Fruit fly (Drosophila melanogaster) whole organism, embryonic: Measurements from ENCODE around the gene Rbm13.

Experiments
- Atf-2 ChIP-seq: fragments of 200-800 bp; sonication (Bioruptor generic); optimal IDR thresholded peaks from 2 replicates; lab custom pipeline; 2016; ENCODE audit warnings: missing biosample characterization, missing genetic modification characterization
- Bdp1 ChIP-seq: fragments of 200-800 bp; sonication (Bioruptor generic); optimal IDR thresholded peaks from 3 replicates; lab custom pipeline; 2016; ENCODE audit warnings: missing biosample characterization, missing genetic modification characterization
- CG10366 ChIP-seq: fragments of 200-800 bp; sonication (Bioruptor generic); IDR thresholded peaks from 2 replicates; pipeline ENCODE4 v1.3.6; 2022; ENCODE audit warnings: missing biosample characterization, missing genetic modification characterization
- CG12299 ChIP-seq: fragments of 200-800 bp; sonication (Bioruptor generic); optimal IDR thresholded peaks from 2 replicates; lab custom pipeline; 2018; ENCODE audit warnings: missing biosample characterization, mild to moderate bottlenecking, missing genetic modification characterization
- CG1233 ChIP-seq: fragments of 200-800 bp; sonication (Bioruptor generic); optimal IDR thresholded peaks from 4 replicates; lab custom pipeline; 2018; ENCODE audit warnings: missing biosample characterization, mild to moderate bottlenecking, missing genetic modification characterization
- CG12942 ChIP-seq: fragments of 200-800 bp; sonication (Bioruptor generic); optimal IDR thresholded peaks from 3 replicates; lab custom pipeline; 2016; ENCODE audit warnings: missing biosample characterization, missing genetic modification characterization
- CG13123 ChIP-seq: fragments of 200-800 bp; sonication (Bioruptor generic); optimal IDR thresholded peaks from 2 replicates; lab custom pipeline; 2016; ENCODE audit warnings: missing biosample characterization, missing genetic modification characterization
- CG14667 ChIP-seq: fragments of 200-800 bp; sonication (Bioruptor generic); IDR thresholded peaks from 2 replicates; pipeline ENCODE4 v1.3.6; 2022; ENCODE audit warnings: missing biosample characterization, missing genetic modification characterization
- CG15601 ChIP-seq: fragments of 200-800 bp; sonication (Bioruptor generic); optimal IDR thresholded peaks from 3 replicates; lab custom pipeline; 2019; ENCODE audit warnings: missing biosample characterization, mild to moderate bottlenecking, missing genetic modification characterization, moderate library complexity
- CG1647 ChIP-seq: fragments of 200-800 bp; sonication (Bioruptor generic); optimal IDR thresholded peaks from 3 replicates; lab custom pipeline; 2016; ENCODE audit warnings: missing biosample characterization, missing genetic modification characterization
- CG16863 ChIP-seq: fragments of 200-800 bp; sonication (Bioruptor generic); optimal IDR thresholded peaks from 3 replicates; lab custom pipeline; 2016; ENCODE audit warnings: missing biosample characterization, missing genetic modification characterization
- CG17328 ChIP-seq: fragments of 200-800 bp; sonication (Bioruptor generic); IDR thresholded peaks from 2 replicates; pipeline ENCODE4 v1.3.6; 2022; ENCODE audit warnings: missing biosample characterization, missing genetic modification characterization
- CG17359 ChIP-seq: fragments of 200-800 bp; sonication (Bioruptor generic); optimal IDR thresholded peaks from 3 replicates; lab custom pipeline; 2018; ENCODE audit warnings: missing biosample characterization, mild to moderate bottlenecking, missing genetic modification characterization, moderate library complexity
- CG1792 ChIP-seq: fragments of 200-800 bp; sonication (Bioruptor generic); optimal IDR thresholded peaks from 2 replicates; lab custom pipeline; 2016; ENCODE audit warnings: missing biosample characterization, missing genetic modification characterization
- CG1832 ChIP-seq: fragments of 200-800 bp; sonication (Bioruptor generic); optimal IDR thresholded peaks from 2 replicates; lab custom pipeline; 2017; ENCODE audit warnings: missing biosample characterization, mild to moderate bottlenecking, missing genetic modification characterization, inconsistent platforms
- CG2120 ChIP-seq: fragments of 200-800 bp; sonication (Bioruptor generic); optimal IDR thresholded peaks from 3 replicates; lab custom pipeline; 2016; ENCODE audit warnings: missing biosample characterization, missing genetic modification characterization
- CG30403 ChIP-seq: fragments of 200-800 bp; sonication (Bioruptor generic); optimal IDR thresholded peaks from 3 replicates; lab custom pipeline; 2016; ENCODE audit warnings: missing biosample characterization, missing genetic modification characterization
- CG30431 ChIP-seq: fragments of 200-800 bp; sonication (Bioruptor generic); optimal IDR thresholded peaks from 2 replicates; lab custom pipeline; 2017; ENCODE audit warnings: missing biosample characterization, missing genetic modification characterization
- CG3726 ChIP-seq: fragments of 200-800 bp; sonication (Bioruptor generic); IDR thresholded peaks from 3 replicates; pipeline ENCODE4, ENCODE4 v1.3.6; 2022; ENCODE audit warnings: missing biosample characterization, missing genetic modification characterization
- CG42726 ChIP-seq: fragments of 200-800 bp; sonication (Bioruptor generic); IDR thresholded peaks from 2 replicates; pipeline ENCODE4 v1.3.6; 2022; ENCODE audit warnings: missing biosample characterization, missing genetic modification characterization; ENCODE audit not compliant: partially characterized antibody
- CG4360 ChIP-seq: fragments of 200-800 bp; sonication (Bioruptor generic); IDR thresholded peaks from 2 replicates; pipeline ENCODE4 v1.3.6; 2022; ENCODE audit warnings: missing biosample characterization, missing genetic modification characterization
- CG4424 ChIP-seq: fragments of 200-800 bp; sonication (Bioruptor generic); optimal IDR thresholded peaks from 3 replicates; lab custom pipeline; 2016; ENCODE audit warnings: missing biosample characterization, missing genetic modification characterization
- CG6813 ChIP-seq: fragments of 200-800 bp; sonication (Bioruptor generic); optimal IDR thresholded peaks from 2 replicates; lab custom pipeline; 2017; ENCODE audit warnings: missing biosample characterization, missing genetic modification characterization, mild to moderate bottlenecking, moderate library complexity, missing genetic modification reagents
- CG7786 ChIP-seq: fragments of 200-800 bp; sonication (Bioruptor generic); optimal IDR thresholded peaks from 2 replicates; lab custom pipeline; 2016; ENCODE audit warnings: missing biosample characterization, missing genetic modification characterization
- CG8089 ChIP-seq: fragments of 200-800 bp; sonication (Bioruptor generic); optimal IDR thresholded peaks from 3 replicates; lab custom pipeline; 2016; ENCODE audit warnings: missing biosample characterization, missing genetic modification characterization
- CG9215 ChIP-seq: fragments of 200-800 bp; sonication (Bioruptor generic); IDR thresholded peaks from 2 replicates; pipeline ENCODE4 v1.3.6; 2022; ENCODE audit warnings: missing biosample characterization, missing genetic modification characterization
- Fer3 ChIP-seq: fragments of 200-800 bp; sonication (Bioruptor generic); optimal IDR thresholded peaks from 2 replicates; lab custom pipeline; 2018; ENCODE audit warnings: missing biosample characterization, mild to moderate bottlenecking, missing genetic modification characterization, moderate library complexity
- Hsf ChIP-seq: fragments of 200-800 bp; sonication (Bioruptor generic); optimal IDR thresholded peaks from 3 replicates; lab custom pipeline; 2016; ENCODE audit warnings: missing biosample characterization, missing genetic modification characterization
- NC2α ChIP-seq: fragments of 200-800 bp; sonication (Bioruptor generic); optimal IDR thresholded peaks from 2 replicates; lab custom pipeline; 2016; ENCODE audit warnings: missing biosample characterization, missing genetic modification characterization
- Sin3A ChIP-seq: fragments of >200 bp; optimal IDR thresholded peaks from 2 replicates; lab custom pipeline; 2018
- Sox102F ChIP-seq: fragments of 200-800 bp; sonication (Bioruptor generic); optimal IDR thresholded peaks from 2 replicates; lab custom pipeline; 2018; ENCODE audit warnings: missing biosample characterization, mild to moderate bottlenecking, missing genetic modification characterization, moderate library complexity
- Sry-δ ChIP-seq: fragments of 200-800 bp; sonication (Bioruptor generic); optimal IDR thresholded peaks from 2 replicates; lab custom pipeline; 2016; ENCODE audit warnings: missing biosample characterization, missing genetic modification characterization
- Xrp1 ChIP-seq: fragments of 200-800 bp; sonication (Bioruptor generic); IDR thresholded peaks from 2 replicates; pipeline ENCODE4 v1.3.6; 2022; ENCODE audit warnings: missing biosample characterization, missing genetic modification characterization
- bigmax ChIP-seq: fragments of 200-800 bp; sonication (Bioruptor generic); optimal IDR thresholded peaks from 2 replicates; lab custom pipeline; 2018; ENCODE audit warnings: missing biosample characterization, mild to moderate bottlenecking, missing genetic modification characterization
- cad ChIP-seq: fragments of >200 bp; optimal IDR thresholded peaks from 2 replicates; lab custom pipeline; 2017; ENCODE audit warnings: missing biosample characterization, missing genetic modification characterization
- ci ChIP-seq: fragments of 200-800 bp; sonication (Bioruptor generic); IDR thresholded peaks from 3 replicates; pipeline ENCODE4 v1.3.6; 2022; ENCODE audit warnings: missing biosample characterization, missing genetic modification characterization
- crp ChIP-seq, 2 experiments: fragments of 200-800 bp; sonication (Bioruptor generic); optimal IDR thresholded peaks; 2 replicates in 1 of 2; 3 replicates in 1 of 2; lab custom pipeline; 2017; ENCODE audit warnings: missing biosample characterization in 2 of 2, missing genetic modification characterization in 2 of 2, mild to moderate bottlenecking in 1 of 2, moderate library complexity in 1 of 2
- dati ChIP-seq: fragments of 200-800 bp; sonication (Bioruptor generic); IDR thresholded peaks from 2 replicates; pipeline ENCODE4 v1.3.6; 2022; ENCODE audit warnings: missing biosample characterization, missing genetic modification characterization
- disco-r ChIP-seq: fragments of 200-800 bp; sonication (Bioruptor generic); optimal IDR thresholded peaks from 2 replicates; lab custom pipeline; 2016; ENCODE audit warnings: missing biosample characterization, missing genetic modification characterization
- gce ChIP-seq: fragments of 200-800 bp; sonication (Bioruptor generic); IDR thresholded peaks from 3 replicates; pipeline ENCODE4 v1.3.6; 2022; ENCODE audit warnings: missing biosample characterization, missing genetic modification characterization
- her ChIP-seq: fragments of 200-800 bp; sonication (Bioruptor generic); optimal IDR thresholded peaks from 2 replicates; lab custom pipeline; 2016; ENCODE audit warnings: missing biosample characterization, missing genetic modification characterization
- hth ChIP-seq: fragments of >200 bp; optimal IDR thresholded peaks from 2 replicates; lab custom pipeline; 2017; ENCODE audit warnings: inconsistent platforms
- lbe ChIP-seq: fragments of 200-800 bp; sonication (Bioruptor generic); optimal IDR thresholded peaks from 2 replicates; lab custom pipeline; 2016; ENCODE audit warnings: missing biosample characterization, mild to moderate bottlenecking, missing genetic modification characterization
- lilli ChIP-seq: fragments of 200-800 bp; sonication (Bioruptor generic); optimal IDR thresholded peaks from 3 replicates; lab custom pipeline; 2016; ENCODE audit warnings: missing biosample characterization, missing genetic modification characterization
- maf-S ChIP-seq: fragments of 200-800 bp; sonication (Bioruptor generic); optimal IDR thresholded peaks from 2 replicates; lab custom pipeline; 2016; ENCODE audit warnings: missing biosample characterization, missing genetic modification characterization
- p53 ChIP-seq: fragments of 200-800 bp; sonication (Bioruptor generic); optimal IDR thresholded peaks from 2 replicates; lab custom pipeline; 2016; ENCODE audit warnings: missing biosample characterization, missing genetic modification characterization
- pita ChIP-seq: fragments of 200-800 bp; sonication (Bioruptor generic); optimal IDR thresholded peaks from 2 replicates; lab custom pipeline; 2017; ENCODE audit warnings: missing biosample characterization, mild to moderate bottlenecking, missing genetic modification characterization
- run ChIP-seq: fragments of 200-800 bp; sonication (Bioruptor generic); optimal IDR thresholded peaks from 3 replicates; lab custom pipeline; 2018; ENCODE audit warnings: missing biosample characterization, mild to moderate bottlenecking, missing genetic modification characterization
- sna ChIP-seq: fragments of 200-800 bp; sonication (Bioruptor generic); IDR thresholded peaks from 2 replicates; pipeline ENCODE4 v1.3.6; 2022; ENCODE audit warnings: missing biosample characterization, missing genetic modification characterization; ENCODE audit not compliant: partially characterized antibody
- sr ChIP-seq: fragments of 200-800 bp; sonication (Bioruptor generic); IDR thresholded peaks from 3 replicates; pipeline ENCODE4 v1.3.6; 2022; ENCODE audit warnings: missing biosample characterization, missing genetic modification characterization
- ssp ChIP-seq: fragments of 200-800 bp; sonication (Bioruptor generic); IDR thresholded peaks from 2 replicates; pipeline ENCODE4 v1.3.6; 2022; ENCODE audit warnings: missing biosample characterization, missing genetic modification characterization
- tin ChIP-seq: fragments of 200-800 bp; sonication (Bioruptor generic); optimal IDR thresholded peaks from 3 replicates; lab custom pipeline; 2016; ENCODE audit warnings: missing biosample characterization, missing genetic modification characterization

Rbm13 gene

dm6 chrX:8897859-8898427, 3.6 kb upstream of the Rbm13 start, which contains the start of gene Moe (continued):
- TF ChIP-seq NC2α (GFP tag; lab: Kevin White, UChicago) (no peak), CG10366 (GFP tag; lab: Robert Waterston, UW) (peak; percentile 29; the same call in 1 of the 2 replicates), Sry-δ (peak; percentile 94), CG9215 (GFP tag; lab: Robert Waterston, UW) (0 out of 2 replicates have a peak, but pooled peaks have one; percentile 13), CG12942 (GFP tag; lab: Kevin White, UChicago) (peak; percentile 46), CG1792 (GFP tag; lab: Kevin White, UChicago) (peak; percentile 55), Atf-2 (GFP tag; lab: Kevin White, UChicago) (peak; percentile 45), CG2120 (GFP tag; lab: Kevin White, UChicago) (peak; percentile 81), run (no peak), ssp (GFP tag; lab: Robert Waterston, UW) (no peak), Fer3 (tag; lab: Kevin White, UChicago) (no peak), crp (GFP tag; optimal IDR thresholded peaks at IDR 0.05; lab: Kevin White, UChicago) (peak in 1 of 2 experiments; percentile 75), CG13123 (GFP tag; lab: Kevin White, UChicago) (peak; percentile 26), bigmax (no peak), Sin3A (lab: Kevin White, UChicago) (peak; percentile 42), CG1647 (GFP tag; lab: Kevin White, UChicago) (peak; percentile 42), CG17359 (tag; lab: Kevin White, UChicago) (no peak), CG16863 (GFP tag; lab: Kevin White, UChicago) (peak; percentile 3), pita (no peak), CG30431 (no peak), CG12299 (tag; lab: Kevin White, UChicago) (no peak), p53 (peak; percentile 25), CG30403 (GFP tag; lab: Kevin White, UChicago) (peak; percentile 71), CG3726 (GFP tag; lab: Robert Waterston, UW) (no peak), Sox102F (GFP tag; lab: Kevin White, UChicago) (peak; percentile 21), sna (peak; percentile 68; the same call in 1 of the 2 replicates), CG15601 (tag; lab: Kevin White, UChicago) (no peak), Xrp1 (GFP tag; lab: Robert Waterston, UW) (peak; percentile 25; the same call in 1 of the 2 replicates), disco-r (GFP tag; lab: Kevin White, UChicago) (no peak), lbe (GFP tag; lab: Kevin White, UChicago) (no peak), CG8089 (GFP tag; lab: Kevin White, UChicago) (peak; percentile 19), lilli (GFP tag; lab: Kevin White, UChicago) (peak; percentile 81), her (GFP tag; lab: Kevin White, UChicago) (peak; percentile 51), cad (GFP tag; lab: Kevin White, UChicago) (no peak), CG42726 (GFP tag; lab: Robert Waterston, UW) (peak; percentile 89), dati (no peak), gce (GFP tag; lab: Robert Waterston, UW) (no peak), hth (lab: Kevin White, UChicago) (no peak), CG4424 (peak; percentile 25), maf-S (GFP tag; lab: Kevin White, UChicago) (peak; percentile 64), CG17328 (GFP tag; lab: Robert Waterston, UW) (peak; percentile 22; the same call in 1 of the 2 replicates), CG1832 (GFP tag; lab: Kevin White, UChicago) (no peak), Hsf (GFP tag; lab: Kevin White, UChicago) (peak; percentile 69), CG14667 (GFP tag; lab: Robert Waterston, UW) (0 out of 2 replicates have a peak, but pooled peaks have one; percentile 24), CG4360 (GFP tag; lab: Robert Waterston, UW) (no peak), CG1233 (GFP tag; lab: Kevin White, UChicago) (no peak), CG7786 (peak; percentile 44), ci (peak; percentile 52; the same call in 2 of the 3 replicates), sr (GFP tag; lab: Robert Waterston, UW) (no peak), Bdp1 (peak; percentile 4), tin (peak; percentile 57), CG6813 (GFP tag; lab: Kevin White, UChicago) (no peak)
